Fruit fly (Drosophila melanogaster) whole organism, embryonic: ENCODE data around the gene CG8176.

ENCODE experiments used
- Aef1 ChIP-seq: fragments of 200-800 bp; sonication (Bioruptor generic); IDR thresholded peaks from 3 replicates; pipeline ENCODE4 v1.3.6; 2022; ENCODE audit warnings: missing biosample characterization, missing genetic modification characterization
- B-H2 ChIP-seq: fragments of 200-800 bp; sonication (Bioruptor generic); optimal IDR thresholded peaks from 2 replicates; lab custom pipeline; 2018; ENCODE audit warnings: missing biosample characterization, mild to moderate bottlenecking, missing genetic modification characterization
- CG10654 ChIP-seq: fragments of 200-800 bp; sonication (Bioruptor generic); optimal IDR thresholded peaks from 2 replicates; lab custom pipeline; 2016; ENCODE audit warnings: missing biosample characterization, missing genetic modification characterization
- CG11398 ChIP-seq: fragments of 200-800 bp; sonication (Bioruptor generic); optimal IDR thresholded peaks from 2 replicates; lab custom pipeline; 2016; ENCODE audit warnings: missing biosample characterization, missing genetic modification characterization
- CG13296 ChIP-seq: fragments of 200-800 bp; sonication (Bioruptor generic); optimal IDR thresholded peaks from 3 replicates; lab custom pipeline; 2018; ENCODE audit warnings: missing biosample characterization, mild to moderate bottlenecking, missing genetic modification characterization
- CG14965 ChIP-seq: fragments of 200-800 bp; sonication (Bioruptor generic); optimal IDR thresholded peaks from 2 replicates; lab custom pipeline; 2016; ENCODE audit warnings: missing biosample characterization, missing genetic modification characterization, borderline replicate concordance
- CG16813 ChIP-seq: fragments of 200-800 bp; sonication (Bioruptor generic); IDR thresholded peaks from 3 replicates; pipeline ENCODE4 v1.3.6; 2022; ENCODE audit warnings: missing biosample characterization, missing genetic modification characterization; ENCODE audit not compliant: partially characterized antibody
- CG17186 ChIP-seq: fragments of 200-800 bp; sonication (Bioruptor generic); optimal IDR thresholded peaks from 3 replicates; lab custom pipeline; 2017; ENCODE audit warnings: missing biosample characterization, missing genetic modification reagents, missing genetic modification characterization
- CG17829 ChIP-seq: fragments of 200-800 bp; optimal IDR thresholded peaks from 2 replicates; lab custom pipeline; 2019; ENCODE audit warnings: missing biosample characterization, mild to moderate bottlenecking, missing genetic modification characterization, moderate library complexity
- CG2129 ChIP-seq: fragments of 200-800 bp; sonication (Bioruptor generic); IDR thresholded peaks from 2 replicates; pipeline ENCODE4 v1.3.6; 2022; ENCODE audit warnings: missing biosample characterization, missing genetic modification characterization; ENCODE audit not compliant: partially characterized antibody
- CG2678 ChIP-seq: fragments of 200-800 bp; sonication (Bioruptor generic); optimal IDR thresholded peaks from 3 replicates; lab custom pipeline; 2019; ENCODE audit warnings: missing biosample characterization, mild to moderate bottlenecking, missing genetic modification characterization, moderate library complexity
- CG31224 ChIP-seq: fragments of 200-800 bp; sonication (Bioruptor generic); IDR thresholded peaks from 2 replicates; pipeline ENCODE4 v1.3.6; 2022; ENCODE audit warnings: missing biosample characterization, missing genetic modification characterization
- CG32767 ChIP-seq: fragments of 200-800 bp; sonication (Bioruptor generic); IDR thresholded peaks from 2 replicates; pipeline ENCODE4 v1.3.6; 2022; ENCODE audit warnings: missing biosample characterization, missing genetic modification characterization
- CG32772 ChIP-seq: fragments of 200-800 bp; sonication (Bioruptor generic); IDR thresholded peaks from 2 replicates; pipeline ENCODE4 v1.3.6; 2022; ENCODE audit warnings: missing biosample characterization, missing genetic modification characterization
- CG4404 ChIP-seq: fragments of 200-800 bp; sonication (Bioruptor generic); IDR thresholded peaks from 2 replicates; pipeline ENCODE4 v1.3.6; 2022; ENCODE audit warnings: missing biosample characterization, missing genetic modification characterization
- CG4707 ChIP-seq: fragments of 200-800 bp; sonication (Bioruptor generic); optimal IDR thresholded peaks from 2 replicates; lab custom pipeline; 2018; ENCODE audit warnings: missing biosample characterization, mild to moderate bottlenecking, missing genetic modification characterization, moderate library complexity
- CG6689 ChIP-seq: fragments of 200-800 bp; sonication (Bioruptor generic); IDR thresholded peaks from 2 replicates; pipeline ENCODE4 v1.3.6; 2022; ENCODE audit warnings: missing biosample characterization, missing genetic modification characterization
- CG7556 ChIP-seq: fragments of 200-800 bp; sonication (Bioruptor generic); optimal IDR thresholded peaks from 2 replicates; lab custom pipeline; 2017; ENCODE audit warnings: missing biosample characterization, mild to moderate bottlenecking, missing genetic modification characterization
- CG8388 ChIP-seq: fragments of 200-800 bp; sonication (Bioruptor generic); optimal IDR thresholded peaks from 2 replicates; lab custom pipeline; 2019; ENCODE audit warnings: missing biosample characterization, mild to moderate bottlenecking, missing genetic modification characterization, moderate library complexity
- CG8944 ChIP-seq: fragments of 200-800 bp; sonication (Bioruptor generic); optimal IDR thresholded peaks from 3 replicates; lab custom pipeline; 2016; ENCODE audit warnings: missing biosample characterization, missing genetic modification characterization
- CG9609 ChIP-seq: fragments of 200-800 bp; sonication (Bioruptor generic); optimal IDR thresholded peaks from 3 replicates; lab custom pipeline; 2016; ENCODE audit warnings: missing biosample characterization, missing genetic modification characterization
- CG9797 ChIP-seq: fragments of 200-800 bp; sonication (Bioruptor generic); optimal IDR thresholded peaks from 3 replicates; lab custom pipeline; 2018; ENCODE audit warnings: missing biosample characterization, mild to moderate bottlenecking, missing genetic modification characterization
- CG9876 ChIP-seq: fragments of 200-800 bp; sonication (Bioruptor generic); optimal IDR thresholded peaks from 2 replicates; lab custom pipeline; 2016; ENCODE audit warnings: missing biosample characterization, missing genetic modification characterization
- CrebB ChIP-seq: fragments of 200-800 bp; sonication (Bioruptor generic); optimal IDR thresholded peaks from 3 replicates; lab custom pipeline; 2018; ENCODE audit warnings: missing biosample characterization, mild to moderate bottlenecking, missing genetic modification characterization
- Hmr ChIP-seq: fragments of 200-800 bp; sonication (Bioruptor generic); optimal IDR thresholded peaks from 3 replicates; lab custom pipeline; 2017; ENCODE audit warnings: mild to moderate bottlenecking, missing biosample characterization, missing genetic modification reagents, missing genetic modification characterization
- Hr78 ChIP-seq, 2 experiments: fragments of 200-800 bp in 1 of 2; fragments of >200 bp in 1 of 2; sonication (Bioruptor generic) in 1 of 2; optimal IDR thresholded peaks; 2 replicates each; lab custom pipeline; 2017 to 2019; ENCODE audit warnings: missing biosample characterization in 2 of 2, missing genetic modification characterization in 2 of 2, mild to moderate bottlenecking in 1 of 2, moderate library complexity in 1 of 2
- Jarid2 ChIP-seq: fragments of 200-800 bp; sonication (Bioruptor generic); optimal IDR thresholded peaks from 3 replicates; lab custom pipeline; 2017; ENCODE audit warnings: mild to moderate bottlenecking, missing biosample characterization, missing genetic modification reagents, missing genetic modification characterization
- MESR4 ChIP-seq: fragments of 200-800 bp; sonication (Bioruptor generic); optimal IDR thresholded peaks from 2 replicates; lab custom pipeline; 2018; ENCODE audit warnings: missing biosample characterization, mild to moderate bottlenecking, missing genetic modification characterization, moderate library complexity
- Mad ChIP-seq: fragments of 200-800 bp; sonication (Bioruptor generic); optimal IDR thresholded peaks from 2 replicates; lab custom pipeline; 2016; ENCODE audit warnings: missing biosample characterization, missing genetic modification characterization
- Meics ChIP-seq: fragments of 200-800 bp; sonication (Bioruptor generic); optimal IDR thresholded peaks from 2 replicates; lab custom pipeline; 2017; ENCODE audit warnings: missing biosample characterization, mild to moderate bottlenecking, missing genetic modification characterization
- NFAT ChIP-seq: fragments of 200-800 bp; sonication (Bioruptor generic); IDR thresholded peaks from 2 replicates; pipeline ENCODE4 v1.3.6; 2022; ENCODE audit warnings: missing biosample characterization, missing genetic modification characterization
- PHDP ChIP-seq: fragments of 200-800 bp; sonication (Bioruptor generic); optimal IDR thresholded peaks from 3 replicates; lab custom pipeline; 2018; ENCODE audit warnings: missing biosample characterization, mild to moderate bottlenecking, missing genetic modification characterization, moderate library complexity
- Poxn ChIP-seq: fragments of 200-800 bp; sonication (Bioruptor generic); IDR thresholded peaks from 2 replicates; pipeline ENCODE4 v1.3.6; 2022; ENCODE audit warnings: missing biosample characterization, missing genetic modification characterization
- Six4 ChIP-seq: fragments of 200-800 bp; sonication (Bioruptor generic); optimal IDR thresholded peaks from 2 replicates; lab custom pipeline; 2016; ENCODE audit warnings: missing biosample characterization, missing genetic modification characterization
- bab2 ChIP-seq: fragments of 200-800 bp; sonication (Bioruptor generic); optimal IDR thresholded peaks from 2 replicates; lab custom pipeline; 2016; ENCODE audit warnings: missing biosample characterization, missing genetic modification characterization
- bbx ChIP-seq: fragments of 200-800 bp; sonication (Bioruptor generic); IDR thresholded peaks from 2 replicates; pipeline ENCODE4 v1.3.6; 2022; ENCODE audit warnings: missing biosample characterization, missing genetic modification characterization; ENCODE audit not compliant: partially characterized antibody
- br ChIP-seq: fragments of >200 bp; optimal IDR thresholded peaks from 2 replicates; lab custom pipeline; 2017
- cwo ChIP-seq: fragments of 200-800 bp; sonication (Bioruptor generic); optimal IDR thresholded peaks from 3 replicates; lab custom pipeline; 2017; ENCODE audit warnings: missing biosample characterization, missing genetic modification characterization, mild to moderate bottlenecking, moderate library complexity, missing genetic modification reagents
- danr ChIP-seq: fragments of 200-800 bp; sonication (Bioruptor generic); IDR thresholded peaks from 2 replicates; pipeline ENCODE4 v1.3.6; 2022; ENCODE audit warnings: missing biosample characterization, missing genetic modification characterization
- esg ChIP-seq: fragments of 200-800 bp; sonication (Bioruptor generic); conservative IDR thresholded peaks from 2 replicates; pipeline ENCODE4 v1.3.6; 2022; ENCODE audit warnings: missing biosample characterization, missing genetic modification characterization
- gcm2 ChIP-seq: fragments of 200-800 bp; sonication (Bioruptor generic); optimal IDR thresholded peaks from 2 replicates; lab custom pipeline; 2016; ENCODE audit warnings: missing biosample characterization, missing genetic modification characterization
- jigr1 ChIP-seq: fragments of 200-800 bp; sonication (Bioruptor generic); IDR thresholded peaks from 3 replicates; pipeline ENCODE4 v1.3.6; 2022; ENCODE audit warnings: missing biosample characterization, missing genetic modification characterization
- mam ChIP-seq: fragments of 200-800 bp; sonication (Bioruptor generic); optimal IDR thresholded peaks from 3 replicates; lab custom pipeline; 2016; ENCODE audit warnings: missing biosample characterization, missing genetic modification characterization
- ranshi ChIP-seq: fragments of 200-800 bp; sonication (Bioruptor generic); IDR thresholded peaks from 2 replicates; pipeline ENCODE4 v1.3.6; 2022; ENCODE audit warnings: missing biosample characterization, missing genetic modification characterization
- schlank ChIP-seq: fragments of 200-800 bp; sonication (Bioruptor generic); optimal IDR thresholded peaks from 2 replicates; lab custom pipeline; 2018; ENCODE audit warnings: missing biosample characterization, mild to moderate bottlenecking, missing genetic modification characterization
- sim ChIP-seq: fragments of 200-800 bp; sonication (Bioruptor generic); IDR thresholded peaks from 2 replicates; pipeline ENCODE4 v1.3.6; 2022; ENCODE audit warnings: missing biosample characterization, missing genetic modification characterization
- sob ChIP-seq: fragments of 200-800 bp; sonication (Bioruptor generic); IDR thresholded peaks from 2 replicates; pipeline ENCODE4 v1.3.6; 2022; ENCODE audit warnings: missing biosample characterization, missing genetic modification characterization
- sqz ChIP-seq: fragments of 200-800 bp; sonication (Bioruptor generic); optimal IDR thresholded peaks from 3 replicates; lab custom pipeline; 2018; ENCODE audit warnings: missing biosample characterization, mild to moderate bottlenecking, missing genetic modification characterization
- trh ChIP-seq: fragments of 200-800 bp; sonication (Bioruptor generic); optimal IDR thresholded peaks from 2 replicates; lab custom pipeline; 2016; ENCODE audit warnings: missing biosample characterization, missing genetic modification characterization
- unc-4 ChIP-seq: fragments of 200-800 bp; sonication (Bioruptor generic); IDR thresholded peaks from 2 replicates; pipeline ENCODE4 v1.3.6; 2022; ENCODE audit warnings: missing biosample characterization, missing genetic modification characterization; ENCODE audit not compliant: partially characterized antibody
- zf30C ChIP-seq: fragments of 200-800 bp; sonication (Bioruptor generic); optimal IDR thresholded peaks from 3 replicates; lab custom pipeline; 2018; ENCODE audit warnings: missing biosample characterization, mild to moderate bottlenecking, missing genetic modification characterization

The CG8176 gene

dm6 chr3R:9504355-9504754 lies 11.5 kb upstream of the CG8176 start, which contains the start of gene CG8149 (continued):
- TF ChIP-seq Poxn (no peak), CG31224 (no peak), CG17186 (GFP tag; lab: Kevin White, UChicago) (peak; percentile 40), NFAT (no peak), Hr78 (GFP tag; optimal IDR thresholded peaks at IDR 0.05; lab: Kevin White, UChicago) (no peak), bbx (GFP tag; lab: Robert Waterston, UW) (peak; percentile 93), Meics (GFP tag; lab: Kevin White, UChicago) (peak; percentile 3), zf30C (GFP tag; lab: Kevin White, UChicago) (no peak), CG4707 (GFP tag; lab: Kevin White, UChicago) (no peak), CG7556 (GFP tag; lab: Kevin White, UChicago) (no peak), schlank (tag; lab: Kevin White, UChicago) (no peak), danr (GFP tag; lab: Robert Waterston, UW) (no peak), CG16813 (GFP tag; lab: Robert Waterston, UW) (peak; percentile 80), CG9797 (GFP tag; lab: Kevin White, UChicago) (peak; percentile 75), ranshi (no peak), esg (no peak), CG32767 (GFP tag; lab: Robert Waterston, UW) (peak; percentile 85), jigr1 (no peak), CG14965 (GFP tag; lab: Kevin White, UChicago) (no peak), Mad (GFP tag; lab: Kevin White, UChicago) (no peak), CG2678 (tag; lab: Kevin White, UChicago) (no peak), Jarid2 (GFP tag; lab: Kevin White, UChicago) (no peak), CrebB (tag; lab: Kevin White, UChicago) (no peak), gcm2 (GFP tag; lab: Kevin White, UChicago) (no peak), B-H2 (GFP tag; lab: Kevin White, UChicago) (peak; percentile 51), CG8388 (no peak), CG13296 (GFP tag; lab: Kevin White, UChicago) (no peak), CG10654 (GFP tag; lab: Kevin White, UChicago) (no peak), sim (GFP tag; lab: Robert Waterston, UW) (no peak), CG8944 (GFP tag; lab: Kevin White, UChicago) (no peak), sqz (no peak), br (lab: Kevin White, UChicago) (no peak), CG11398 (GFP tag; lab: Kevin White, UChicago) (no peak), Six4 (GFP tag; lab: Kevin White, UChicago) (no peak), trh (GFP tag; lab: Kevin White, UChicago) (no peak), PHDP (tag; lab: Kevin White, UChicago) (peak; percentile 41), mam (GFP tag; lab: Kevin White, UChicago) (peak; percentile 37), CG9609 (no peak), CG9876 (GFP tag; lab: Kevin White, UChicago) (no peak), sob (peak; percentile 36; the same call in 1 of the 2 replicates), Hmr (no peak), cwo (GFP tag; lab: Kevin White, UChicago) (no peak), bab2 (GFP tag; lab: Kevin White, UChicago) (peak; percentile 33), CG2129 (GFP tag; lab: Robert Waterston, UW) (peak; percentile 90), unc-4 (GFP tag; lab: Robert Waterston, UW) (peak; percentile 97), CG32772 (no peak), CG4404 (GFP tag; lab: Robert Waterston, UW) (no peak), Aef1 (GFP tag; lab: Robert Waterston, UW) (no peak), CG6689 (no peak), CG17829 (tag; lab: Kevin White, UChicago) (peak; percentile 22), MESR4 (peak; percentile 76)
